Worm (Caenorhabditis elegans) whole organism, young adult: Measurements from ENCODE around the gene srx-23.

Experiments used
- B0019.2 ChIP-seq: fragments of 200-800 bp; sonication (Bioruptor generic); conservative IDR thresholded peaks from 2 replicates; pipeline ENCODE4 v1.3.6; 2022; ENCODE audit warnings: missing genetic modification reagents, missing genetic modification characterization, missing compliant biosample characterization
- F37B4.10 ChIP-seq: fragments of 200-800 bp; sonication (Bioruptor generic); IDR thresholded peaks from 2 replicates; pipeline ENCODE4 v1.3.6; 2022; ENCODE audit warnings: missing genetic modification characterization, missing compliant biosample characterization
- Y53G8AR.9 ChIP-seq: fragments of 200-800 bp; sonication (Bioruptor generic); conservative IDR thresholded peaks from 2 replicates; pipeline ENCODE4 v1.3.6; 2022; ENCODE audit warnings: missing genetic modification reagents, missing genetic modification characterization, missing compliant biosample characterization
- ama-1 ChIP-seq, 3 experiments: fragments of 150-350 bp in 1 of 3; sonication (generic microtip) in 2 of 3; optimal IDR thresholded peaks; 2 replicates each; lab custom pipeline; 2014 to 2018; ENCODE audit warnings: missing biosample characterization in 2 of 3, missing genetic modification characterization in 2 of 3, missing genetic modification reagents in 2 of 3
- cebp-1 ChIP-seq, 2 experiments: fragments of 200-800 bp in 1 of 2; sonication (Bioruptor generic) in 1 of 2; sonication (generic microtip) in 1 of 2; IDR thresholded peaks in 1 of 2; optimal IDR thresholded peaks in 1 of 2; 2 replicates each; pipeline versions ENCODE4 v1.3.6 to Lab custom; 2017 to 2022; ENCODE audit warnings: missing compliant biosample characterization in 2 of 2, missing genetic modification characterization in 2 of 2, mild to moderate bottlenecking in 1 of 2, missing genetic modification reagents in 1 of 2, moderate library complexity in 1 of 2
- nfya-1 ChIP-seq: sonication (generic microtip); optimal IDR thresholded peaks from 2 replicates; lab custom pipeline; 2017; ENCODE audit warnings: antibody characterized with exemption, missing compliant biosample characterization, missing genetic modification characterization, borderline replicate concordance; ENCODE audit not compliant: insufficient read depth
- nhr-90 ChIP-seq: sonication (generic microtip); optimal IDR thresholded peaks from 2 replicates; lab custom pipeline; 2016; ENCODE audit warnings: missing genotype, mild to moderate bottlenecking, missing genetic modification characterization, missing compliant biosample characterization
- pha-4 ChIP-seq: fragments of 150-350 bp; sonication (generic microtip); optimal IDR thresholded peaks from 2 replicates; lab custom pipeline; 2014; ENCODE audit warnings: missing biosample characterization, missing genetic modification reagents, missing genetic modification characterization
- tlf-1 ChIP-seq: fragments of 200-800 bp; sonication (Bioruptor generic); optimal IDR thresholded peaks from 2 replicates; lab custom pipeline; 2018; ENCODE audit warnings: mild to moderate bottlenecking, missing genetic modification characterization, missing compliant biosample characterization
- ztf-28 ChIP-seq: fragments of 200-800 bp; sonication (Bioruptor generic); IDR thresholded peaks from 2 replicates; pipeline ENCODE4 v1.3.6; 2022; ENCODE audit warnings: missing genetic modification reagents, missing genetic modification characterization, missing compliant biosample characterization
- ztf-3 ChIP-seq: fragments of 200-800 bp; sonication (Bioruptor generic); optimal IDR thresholded peaks from 2 replicates; lab custom pipeline; 2018; ENCODE audit warnings: mild to moderate bottlenecking, missing genetic modification characterization, missing compliant biosample characterization

- TF ChIP-seq cebp-1 (GFP tag; IDR thresholded peaks at IDR 0.05; lab: Robert Waterston, UW) = no peak
- no peak for TF ChIP-seq cebp-1 (tag; optimal IDR thresholded peaks at IDR 0.05; lab: Kevin White, UChicago)
- TF ChIP-seq pha-4 = no peak
- TF ChIP-seq B0019.2 = no peak
- TF ChIP-seq tlf-1 (GFP tag; lab: Kevin White, UChicago) = no peak
- TF ChIP-seq Y53G8AR.9 (GFP tag; lab: Robert Waterston, UW) = no peak
- TF ChIP-seq ama-1 (optimal IDR thresholded peaks at IDR 0.05; lab: Kevin White, UChicago) = no peak
- no peak for TF ChIP-seq ama-1 (GFP tag; optimal IDR thresholded peaks at IDR 0.05; lab: Kevin White, UChicago)
- no peak for TF ChIP-seq nhr-90 (tag; lab: Kevin White, UChicago)
- TF ChIP-seq ztf-28 (GFP tag; lab: Robert Waterston, UW) = no peak
- TF ChIP-seq F37B4.10 = no peak
- TF ChIP-seq nfya-1 (tag; lab: Kevin White, UChicago) = no peak
- no peak for TF ChIP-seq ztf-3 (GFP tag; lab: Kevin White, UChicago)
Measured at ce11 chrV:654402-654801, 27.7 kb upstream of the srx-23 start, which contains the start of gene srj-6.
